Worm (Caenorhabditis elegans): ENCODE data around the gene pezo-1.

- TF ChIP-seq snpc-4 (GFP tag; optimal IDR thresholded peaks at IDR 0.05): no peak
- no peak for TF ChIP-seq snpc-4 (tag; optimal IDR thresholded peaks at IDR 0.05)
- no peak for TF ChIP-seq rcor-1 (GFP tag; IDR thresholded peaks at IDR 0.05)
- TF ChIP-seq unc-130 (GFP tag; optimal IDR thresholded peaks at IDR 0.05): no peak
- no peak for TF ChIP-seq nfyb-1 (GFP tag; IDR thresholded peaks at IDR 0.05)
- TF ChIP-seq ama-1 (optimal IDR thresholded peaks at IDR 0.05): no peak
- TF ChIP-seq ama-1 (GFP tag; optimal IDR thresholded peaks at IDR 0.05): no peak
- no peak for TF ChIP-seq F49E8.2 (tag; optimal IDR thresholded peaks at IDR 0.05; ENCODE audit: insufficient read depth)
Measured at ce11 chrIV:9323989-9324506, 42.3 kb downstream of the pezo-1 start, which contains the start of the genes nspg-11 and F49C12.15.
